Worm (Caenorhabditis elegans): Measurements from ENCODE around the gene C02H6.1.

- no peak for TF ChIP-seq unc-39 (tag; optimal IDR thresholded peaks at IDR 0.05)
- TF ChIP-seq snpc-4 (tag; optimal IDR thresholded peaks at IDR 0.05), result no peak
- no peak for TF ChIP-seq pha-4 (tag; optimal IDR thresholded peaks at IDR 0.05)
- TF ChIP-seq skn-1 (tag; optimal IDR thresholded peaks at IDR 0.05), result no peak
Observed at ce11 chrV:7428880-7429279, 39.2 kb upstream of the C02H6.1 start, which contains the start of gene srw-69.

All from whole organism, L3 larva.